Worm (Caenorhabditis elegans) whole organism, L4 larva: ENCODE data around the gene F15D4.4.
A peak's percentile ranks its signal among the peaks of the same experiment; 100 is the strongest.

Source experiments
- F26F4.8 ChIP-seq: fragments of 200-800 bp; sonication (Bioruptor generic); conservative IDR thresholded peaks from 2 replicates; pipeline ENCODE4 v1.3.6; 2022; ENCODE audit warnings: missing genetic modification characterization, missing compliant biosample characterization
- ceh-20 ChIP-seq: fragments of 200-800 bp; sonication (Bioruptor generic); IDR thresholded peaks from 2 replicates; pipeline ENCODE4 v1.3.6; 2022; ENCODE audit warnings: missing genetic modification reagents, missing genetic modification characterization, missing compliant biosample characterization
- dmd-6 ChIP-seq: fragments of 200-800 bp; sonication (Bioruptor generic); IDR thresholded peaks from 2 replicates; pipeline ENCODE4 v1.3.6; 2022; ENCODE audit warnings: missing genetic modification reagents, missing genetic modification characterization, missing compliant biosample characterization
- fos-1 ChIP-seq: fragments of 150-350 bp; optimal IDR thresholded peaks from 2 replicates; lab custom pipeline; 2014; ENCODE audit warnings: missing biosample characterization, missing genetic modification characterization
- lin-13 ChIP-seq: fragments of 150-350 bp; optimal IDR thresholded peaks from 2 replicates; lab custom pipeline; 2014; ENCODE audit warnings: missing biosample characterization, missing genetic modification reagents, missing genetic modification characterization
- mdl-1 ChIP-seq, 2 experiments: fragments of 150-350 bp in 1 of 2; sonication (generic microtip) in 1 of 2; optimal IDR thresholded peaks; 2 replicates each; lab custom pipeline; 2014 to 2017; ENCODE audit warnings: missing biosample characterization in 2 of 2, missing genetic modification characterization in 2 of 2
- nhr-11 ChIP-seq: fragments of 150-350 bp; optimal IDR thresholded peaks from 2 replicates; lab custom pipeline; 2014; ENCODE audit warnings: missing biosample characterization, missing genetic modification characterization
- nhr-28 ChIP-seq: fragments of 150-350 bp; optimal IDR thresholded peaks from 2 replicates; lab custom pipeline; 2014; ENCODE audit warnings: missing biosample characterization, missing genetic modification characterization
- set-16 ChIP-seq: fragments of 200-800 bp; sonication (Bioruptor generic); IDR thresholded peaks from 2 replicates; pipeline ENCODE4 v1.3.6; 2022; ENCODE audit warnings: missing genetic modification reagents, missing genetic modification characterization, missing compliant biosample characterization
- skn-1 ChIP-seq: fragments of 150-350 bp; optimal IDR thresholded peaks from 2 replicates; lab custom pipeline; 2014; ENCODE audit warnings: missing biosample characterization, missing genetic modification characterization
- snpc-4 ChIP-seq: fragments of 150-350 bp; optimal IDR thresholded peaks from 2 replicates; lab custom pipeline; 2014; ENCODE audit warnings: missing biosample characterization, missing genetic modification characterization
- unc-39 ChIP-seq: sonication (generic microtip); optimal IDR thresholded peaks from 2 replicates; lab custom pipeline; 2017; ENCODE audit warnings: missing biosample characterization, missing genetic modification characterization
- ztf-7 ChIP-seq: fragments of 150-350 bp; optimal IDR thresholded peaks from 2 replicates; lab custom pipeline; 2014; ENCODE audit warnings: missing biosample characterization, missing genetic modification characterization

ce11 chrII:13193563-13194103 lies 49.3 kb downstream of the F15D4.4 start:
- TF ChIP-seq ceh-20 (GFP tag; lab: Robert Waterston, UW): no peak
- TF ChIP-seq fos-1 (tag; lab: Kevin White, UChicago): no peak
- TF ChIP-seq mdl-1 (tag; optimal IDR thresholded peaks at IDR 0.05; lab: Kevin White, UChicago): peak in 1 of 2 experiments; percentile 35
- no peak for TF ChIP-seq dmd-6 (GFP tag; lab: Robert Waterston, UW)
- no peak for TF ChIP-seq unc-39 (tag; lab: Kevin White, UChicago)
- no peak for TF ChIP-seq set-16 (GFP tag; lab: Robert Waterston, UW)
- no peak for TF ChIP-seq skn-1 (tag; lab: Kevin White, UChicago)
- no peak for TF ChIP-seq nhr-11 (tag; lab: Kevin White, UChicago)
- no peak for TF ChIP-seq nhr-28 (tag; lab: Kevin White, UChicago)
- no peak for TF ChIP-seq F26F4.8
- no peak for TF ChIP-seq snpc-4
- TF ChIP-seq lin-13: no peak
- no peak for TF ChIP-seq ztf-7
